Worm (Caenorhabditis elegans) whole organism, L2 larva: ENCODE measurements around the gene ins-13.
A peak's percentile ranks its signal among the peaks of the same experiment; 100 is the strongest.

ENCODE experiments used
- R02D3.7 ChIP-seq: fragments of 150-350 bp; optimal IDR thresholded peaks from 2 replicates; lab custom pipeline; 2014; ENCODE audit warnings: missing biosample characterization, missing genetic modification characterization
- ceh-16 ChIP-seq: fragments of 150-350 bp; optimal IDR thresholded peaks from 2 replicates; lab custom pipeline; 2014; ENCODE audit warnings: missing biosample characterization, missing genetic modification characterization
- mab-5 ChIP-seq: fragments of 150-350 bp; optimal IDR thresholded peaks from 2 replicates; lab custom pipeline; 2014; ENCODE audit warnings: missing biosample characterization, missing genetic modification characterization
- nhr-129 ChIP-seq: fragments of 150-350 bp; optimal IDR thresholded peaks from 2 replicates; lab custom pipeline; 2014; ENCODE audit warnings: missing biosample characterization, missing genetic modification characterization
- snpc-4 ChIP-seq: fragments of 150-350 bp; optimal IDR thresholded peaks from 2 replicates; lab custom pipeline; 2014; ENCODE audit warnings: missing biosample characterization, missing genetic modification characterization
- ztf-11 ChIP-seq: sonication (generic microtip); optimal IDR thresholded peaks from 2 replicates; lab custom pipeline; 2017; ENCODE audit warnings: missing biosample characterization, missing genetic modification characterization

- no peak for TF ChIP-seq R02D3.7
- no peak for TF ChIP-seq ztf-11 (tag; lab: Kevin White, UChicago)
- TF ChIP-seq ceh-16 (tag; lab: Kevin White, UChicago) = no peak
- TF ChIP-seq nhr-129 (tag; lab: Kevin White, UChicago) = peak; percentile 44
- TF ChIP-seq mab-5 (tag; lab: Kevin White, UChicago) = no peak
- no peak for TF ChIP-seq snpc-4
Measured at ce11 chrII:5511417-5512353, 33.0 kb downstream of the ins-13 start.
